Worm (Caenorhabditis elegans): ENCODE results near the gene Y43F8B.10.

Y43F8B.10 gene

DNA sequence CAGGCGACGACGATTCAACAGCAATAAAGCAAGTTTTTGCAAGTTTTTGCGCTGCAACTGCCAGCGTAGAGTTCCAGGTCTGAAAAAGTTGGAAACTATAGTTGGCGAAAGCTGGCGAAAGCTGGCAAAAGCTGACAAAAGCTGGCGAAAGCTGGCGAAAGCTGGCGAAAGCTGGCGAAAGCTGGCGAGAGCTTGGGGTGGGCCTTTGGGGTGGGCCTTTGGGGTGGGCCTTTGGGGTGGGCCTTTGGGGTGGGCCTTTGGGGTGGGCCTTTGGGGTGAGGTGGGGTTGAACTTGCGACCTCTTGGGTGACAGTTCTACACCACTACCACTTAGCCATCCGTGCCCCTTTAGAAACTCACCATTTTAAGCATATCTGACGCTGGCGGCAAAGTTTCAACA lies 20.9 kb downstream of the Y43F8B.10 start:
- TF ChIP-seq klf-2 (GFP tag; conservative IDR thresholded peaks at IDR 0.05): no peak

ce11 chrV:19495587-19495986 lies 21.3 kb downstream of the Y43F8B.10 start, which contains the start of gene scl-21:
Gene scl-21 (minus strand): TSS chrV:19495687.
- TF ChIP-seq med-1 (GFP tag; optimal IDR thresholded peaks at IDR 0.05; ENCODE audit: insufficient read depth): no peak
- TF ChIP-seq T22C8.4 (GFP tag; IDR thresholded peaks at IDR 0.05): no peak
- TF ChIP-seq ref-1 (GFP tag; conservative IDR thresholded peaks at IDR 0.05): no peak
- TF ChIP-seq ztf-23 (GFP tag; IDR thresholded peaks at IDR 0.05): no peak
- no peak for TF ChIP-seq ztf-29 (GFP tag; IDR thresholded peaks at IDR 0.05)
- no peak for TF ChIP-seq cog-1 (tag; optimal IDR thresholded peaks at IDR 0.05)
- no peak for TF ChIP-seq tab-1 (GFP tag; IDR thresholded peaks at IDR 0.05)
- TF ChIP-seq flt-1 (GFP tag; IDR thresholded peaks at IDR 0.05): no peak
- no peak for TF ChIP-seq klf-2 (GFP tag; conservative IDR thresholded peaks at IDR 0.05)

- no peak for TF ChIP-seq klf-2 (GFP tag; conservative IDR thresholded peaks at IDR 0.05)
- no peak for TF ChIP-seq flt-1 (GFP tag; IDR thresholded peaks at IDR 0.05)
- no peak for TF ChIP-seq med-1 (GFP tag; optimal IDR thresholded peaks at IDR 0.05; ENCODE audit: insufficient read depth)
- no peak for TF ChIP-seq ztf-23 (GFP tag; IDR thresholded peaks at IDR 0.05)
- TF ChIP-seq tab-1 (GFP tag; IDR thresholded peaks at IDR 0.05): no peak
- TF ChIP-seq ztf-29 (GFP tag; IDR thresholded peaks at IDR 0.05): no peak
- no peak for TF ChIP-seq ref-1 (GFP tag; conservative IDR thresholded peaks at IDR 0.05)
- no peak for TF ChIP-seq cog-1 (tag; optimal IDR thresholded peaks at IDR 0.05)
These were observed 22.8 kb downstream of the Y43F8B.10 start for ce11 chrV:19497087-19497486.

- TF ChIP-seq cog-1 (tag; optimal IDR thresholded peaks at IDR 0.05): no peak
- no peak for TF ChIP-seq ref-1 (GFP tag; conservative IDR thresholded peaks at IDR 0.05)
- no peak for TF ChIP-seq ztf-29 (GFP tag; IDR thresholded peaks at IDR 0.05)
- no peak for TF ChIP-seq ztf-23 (GFP tag; IDR thresholded peaks at IDR 0.05)
- TF ChIP-seq flt-1 (GFP tag; IDR thresholded peaks at IDR 0.05): no peak
- TF ChIP-seq tab-1 (GFP tag; IDR thresholded peaks at IDR 0.05): no peak
These were observed 27.1 kb downstream of the Y43F8B.10 start for ce11 chrV:19501389-19501788.

- TF ChIP-seq ztf-23 (GFP tag; IDR thresholded peaks at IDR 0.05): no peak
- peak; percentile 58 for TF ChIP-seq ztf-29 (GFP tag; IDR thresholded peaks at IDR 0.05)
These were observed 28.4 kb downstream of the Y43F8B.10 start, which contains the start of gene Y43F8B.3 for ce11 chrV:19502579-19503151. Gene Y43F8B.3 (plus strand): TSS chrV:19503101.

- TF ChIP-seq T22C8.4 (GFP tag; IDR thresholded peaks at IDR 0.05) (no peak), klf-2 (GFP tag; conservative IDR thresholded peaks at IDR 0.05) (no peak), flt-1 (GFP tag; IDR thresholded peaks at IDR 0.05) (no peak), cog-1 (tag; optimal IDR thresholded peaks at IDR 0.05) (no peak), ztf-23 (GFP tag; IDR thresholded peaks at IDR 0.05) (no peak), ref-1 (GFP tag; conservative IDR thresholded peaks at IDR 0.05) (no peak), ztf-29 (GFP tag; IDR thresholded peaks at IDR 0.05) (no peak), tab-1 (GFP tag; IDR thresholded peaks at IDR 0.05) (no peak), med-1 (GFP tag; optimal IDR thresholded peaks at IDR 0.05; ENCODE audit: insufficient read depth) (no peak)
These were observed 34.8 kb downstream of the Y43F8B.10 start for ce11 chrV:19509061-19509460.

- TF ChIP-seq T22C8.4 (GFP tag; IDR thresholded peaks at IDR 0.05): no peak
- no peak for TF ChIP-seq ref-1 (GFP tag; conservative IDR thresholded peaks at IDR 0.05)
- TF ChIP-seq ztf-23 (GFP tag; IDR thresholded peaks at IDR 0.05): no peak
These were observed 36.1 kb downstream of the Y43F8B.10 start for ce11 chrV:19510352-19510751.

ce11 chrV:19510925-19511324 lies 36.7 kb downstream of the Y43F8B.10 start:
- TF ChIP-seq klf-2 (GFP tag; conservative IDR thresholded peaks at IDR 0.05): no peak
- no peak for TF ChIP-seq tab-1 (GFP tag; IDR thresholded peaks at IDR 0.05)
- TF ChIP-seq med-1 (GFP tag; optimal IDR thresholded peaks at IDR 0.05; ENCODE audit: insufficient read depth): no peak
- TF ChIP-seq flt-1 (GFP tag; IDR thresholded peaks at IDR 0.05): no peak
- TF ChIP-seq ref-1 (GFP tag; conservative IDR thresholded peaks at IDR 0.05): no peak
- TF ChIP-seq ztf-29 (GFP tag; IDR thresholded peaks at IDR 0.05): no peak
- no peak for TF ChIP-seq T22C8.4 (GFP tag; IDR thresholded peaks at IDR 0.05)
- TF ChIP-seq cog-1 (tag; optimal IDR thresholded peaks at IDR 0.05): no peak
- no peak for TF ChIP-seq ztf-23 (GFP tag; IDR thresholded peaks at IDR 0.05)

ce11 chrV:19512260-19512947 lies 38.1 kb downstream of the Y43F8B.10 start, which contains the start of gene Y43F8B.19:
Gene Y43F8B.19 (minus strand): TSS chrV:19512310.
- TF ChIP-seq cog-1 (tag; optimal IDR thresholded peaks at IDR 0.05) (no peak), ztf-29 (GFP tag; IDR thresholded peaks at IDR 0.05) (peak; percentile 67; the same call in 1 of the 2 replicates)

DNA sequence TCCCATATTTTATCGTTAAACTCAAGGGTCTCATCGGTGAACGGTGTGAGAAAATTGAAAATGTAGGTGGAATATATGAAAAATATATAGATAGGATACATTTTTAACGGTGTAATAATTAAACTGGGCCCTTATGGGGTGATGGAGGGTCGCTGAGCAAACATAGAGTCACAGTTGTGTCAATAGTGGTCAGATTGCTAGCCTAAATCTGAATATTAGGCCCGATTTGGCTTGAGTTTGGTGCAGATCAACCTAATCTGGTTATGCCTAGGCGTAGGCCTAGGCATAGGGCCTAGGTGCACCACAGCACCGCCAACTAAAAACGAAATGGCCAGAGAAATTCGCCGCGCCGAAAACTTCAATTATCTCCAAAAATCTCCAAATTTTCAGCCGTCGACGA lies 39.3 kb downstream of the Y43F8B.10 start, which contains the start of gene phy-4:
Gene phy-4, minus strand, starts transcription at position 101 of the 400 bp plus-strand sequence.
- TF ChIP-seq tab-1 (GFP tag; IDR thresholded peaks at IDR 0.05) (no peak), ztf-29 (GFP tag; IDR thresholded peaks at IDR 0.05) (no peak), klf-2 (GFP tag; conservative IDR thresholded peaks at IDR 0.05) (no peak), med-1 (GFP tag; optimal IDR thresholded peaks at IDR 0.05; ENCODE audit: insufficient read depth) (no peak), T22C8.4 (GFP tag; IDR thresholded peaks at IDR 0.05) (no peak), flt-1 (GFP tag; IDR thresholded peaks at IDR 0.05) (no peak), cog-1 (tag; optimal IDR thresholded peaks at IDR 0.05) (no peak), ref-1 (GFP tag; conservative IDR thresholded peaks at IDR 0.05) (no peak), ztf-23 (GFP tag; IDR thresholded peaks at IDR 0.05) (no peak)

All from whole organism, midembryonic.